Fruit fly (Drosophila melanogaster) whole organism, wandering third instar larva: Measurements from ENCODE around the gene Hou.

Experiments used
- Abd-B ChIP-seq: fragments of >200 bp; optimal IDR thresholded peaks from 2 replicates; lab custom pipeline; 2017; ENCODE audit warnings: missing biosample characterization, missing genetic modification characterization
- CrebA ChIP-seq: fragments of 200-800 bp; sonication (Bioruptor generic); optimal IDR thresholded peaks from 2 replicates; lab custom pipeline; 2016; ENCODE audit warnings: missing biosample characterization, mild to moderate bottlenecking, missing genetic modification characterization, borderline replicate concordance
- Dfd ChIP-seq: fragments of >200 bp; optimal IDR thresholded peaks from 2 replicates; lab custom pipeline; 2017; ENCODE audit warnings: missing biosample characterization, missing genetic modification characterization
- Hr78 ChIP-seq: fragments of >200 bp; optimal IDR thresholded peaks from 2 replicates; lab custom pipeline; 2017; ENCODE audit warnings: missing biosample characterization, missing genetic modification characterization
- Jra ChIP-seq: sonication (Bioruptor generic); optimal IDR thresholded peaks from 2 replicates; lab custom pipeline; 2016; ENCODE audit warnings: missing biosample characterization, missing genetic modification characterization
- brk ChIP-seq: fragments of 200-800 bp; sonication (Bioruptor generic); optimal IDR thresholded peaks from 2 replicates; lab custom pipeline; 2016; ENCODE audit warnings: missing biosample characterization, mild to moderate bottlenecking, missing genetic modification characterization
- dsf ChIP-seq: sonication (Bioruptor generic); optimal IDR thresholded peaks from 2 replicates; lab custom pipeline; 2016; ENCODE audit warnings: missing biosample characterization, missing genetic modification characterization, borderline replicate concordance
- lola ChIP-seq: fragments of >200 bp; optimal IDR thresholded peaks from 2 replicates; lab custom pipeline; 2017; ENCODE audit warnings: missing biosample characterization, missing genetic modification characterization
- pan ChIP-seq: fragments of >200 bp; optimal IDR thresholded peaks from 2 replicates; lab custom pipeline; 2017
- psq ChIP-seq: fragments of 200-800 bp; sonication (Bioruptor generic); optimal IDR thresholded peaks from 3 replicates; lab custom pipeline; 2017; ENCODE audit warnings: missing biosample characterization, mild to moderate bottlenecking, missing genetic modification characterization, moderate library complexity
- usp ChIP-seq: fragments of >200 bp; optimal IDR thresholded peaks from 2 replicates; lab custom pipeline; 2017; ENCODE audit warnings: missing biosample characterization, missing genetic modification characterization

DNA sequence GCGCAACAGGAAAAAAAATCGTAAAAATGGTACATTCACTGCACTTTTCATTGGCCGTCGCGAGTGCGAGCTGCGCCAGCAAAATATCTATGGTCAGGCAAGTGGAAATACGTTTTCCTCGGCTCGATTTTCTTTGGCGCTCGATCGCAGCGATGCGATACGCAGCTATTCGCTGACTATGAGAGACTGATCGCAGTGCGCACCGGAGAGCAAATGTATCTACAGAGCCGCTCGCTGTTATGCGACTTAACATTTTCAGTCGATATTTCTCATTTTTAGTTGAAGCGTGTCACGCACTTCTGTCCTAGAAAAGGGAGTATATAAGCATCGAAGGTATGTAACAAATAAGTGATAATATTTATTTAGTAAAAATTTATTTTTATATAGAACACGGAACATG, 15.5 kb downstream of the Hou start, which contains the start of gene wgn:
- no peak for TF ChIP-seq CrebA
- TF ChIP-seq Hr78 (GFP tag; lab: Kevin White, UChicago), result no peak
- TF ChIP-seq dsf (GFP tag; lab: Kevin White, UChicago), result no peak
- no peak for TF ChIP-seq usp (GFP tag; lab: Kevin White, UChicago)
- no peak for TF ChIP-seq brk (GFP tag; lab: Kevin White, UChicago)
- TF ChIP-seq Jra (GFP tag; lab: Kevin White, UChicago), result no peak
- TF ChIP-seq lola (GFP tag; lab: Kevin White, UChicago), result no peak
- TF ChIP-seq Dfd, result no peak
- no peak for TF ChIP-seq Abd-B
- no peak for TF ChIP-seq psq (GFP tag; lab: Kevin White, UChicago)
- no peak for TF ChIP-seq pan
